Worm (Caenorhabditis elegans): Measurements from ENCODE around the gene C05C12.4.

DNA sequence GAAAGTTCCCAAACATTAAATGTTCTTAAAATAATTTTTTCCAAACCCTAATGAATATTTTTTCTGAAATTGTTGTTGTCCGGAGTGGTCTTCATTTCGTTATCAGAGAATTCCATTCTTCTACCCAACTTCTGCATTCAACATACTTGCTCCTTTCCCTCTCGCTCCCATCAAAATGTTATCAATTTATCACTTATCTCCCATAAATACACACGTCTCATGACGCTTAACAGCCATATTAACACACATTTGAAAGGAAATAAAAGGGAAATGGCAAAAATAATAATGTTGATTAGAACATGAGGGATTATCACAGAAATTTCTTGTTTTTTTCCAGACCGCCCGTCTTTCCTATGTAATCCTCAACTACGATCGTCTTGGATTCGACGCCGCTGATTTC, 41.1 kb upstream of the C05C12.4 start:
- no peak for TF ChIP-seq lir-3 (tag; optimal IDR thresholded peaks at IDR 0.05; ENCODE audit: poor library complexity)
- TF ChIP-seq ztf-4 (tag; optimal IDR thresholded peaks at IDR 0.05) = no peak
- peak; percentile 83 for TF ChIP-seq pqm-1 (tag; optimal IDR thresholded peaks at IDR 0.05)
- no peak for TF ChIP-seq fos-1 (tag; optimal IDR thresholded peaks at IDR 0.05)
- TF ChIP-seq ama-1 (optimal IDR thresholded peaks at IDR 0.05) = no peak
- no peak for TF ChIP-seq F16B12.6 (tag; optimal IDR thresholded peaks at IDR 0.05)
- no peak for TF ChIP-seq ceh-8 (GFP tag; optimal IDR thresholded peaks at IDR 0.05)
- no peak for TF ChIP-seq unc-62 (GFP tag; optimal IDR thresholded peaks at IDR 0.05)
- no peak for TF ChIP-seq skn-1 (tag; optimal IDR thresholded peaks at IDR 0.05)
- no peak for TF ChIP-seq ceh-82 (tag; optimal IDR thresholded peaks at IDR 0.05)

Measured in whole organism, L1 larva.